Fruit fly (Drosophila melanogaster) whole organism, embryonic: ENCODE results near the gene Nepl13.
A peak's percentile ranks its signal among the peaks of the same experiment; 100 is the strongest.

ENCODE experiments used
- Aef1 ChIP-seq: fragments of 200-800 bp; sonication (Bioruptor generic); IDR thresholded peaks from 3 replicates; pipeline ENCODE4 v1.3.6; 2022; ENCODE audit warnings: missing biosample characterization, missing genetic modification characterization
- Blimp-1 ChIP-seq: fragments of 200-800 bp; sonication (Bioruptor generic); optimal IDR thresholded peaks from 3 replicates; lab custom pipeline; 2018; ENCODE audit warnings: missing biosample characterization, missing genetic modification characterization, mild to moderate bottlenecking, moderate library complexity, missing genetic modification reagents
- CG10462 ChIP-seq: fragments of 200-800 bp; sonication (Bioruptor generic); optimal IDR thresholded peaks from 2 replicates; lab custom pipeline; 2016; ENCODE audit warnings: missing biosample characterization, missing genetic modification characterization
- CG13287 ChIP-seq: fragments of 200-800 bp; sonication (Bioruptor generic); IDR thresholded peaks from 2 replicates; pipeline ENCODE4 v1.3.6; 2022; ENCODE audit warnings: missing biosample characterization, missing genetic modification characterization; ENCODE audit not compliant: partially characterized antibody
- CG17802 ChIP-seq: fragments of 200-800 bp; sonication (Bioruptor generic); optimal IDR thresholded peaks from 2 replicates; lab custom pipeline; 2018; ENCODE audit warnings: missing biosample characterization, mild to moderate bottlenecking, missing genetic modification characterization, moderate library complexity
- CG2129 ChIP-seq: fragments of 200-800 bp; sonication (Bioruptor generic); IDR thresholded peaks from 2 replicates; pipeline ENCODE4 v1.3.6; 2022; ENCODE audit warnings: missing biosample characterization, missing genetic modification characterization; ENCODE audit not compliant: partially characterized antibody
- CG3065 ChIP-seq: fragments of 200-800 bp; sonication (Bioruptor generic); optimal IDR thresholded peaks from 2 replicates; lab custom pipeline; 2016; ENCODE audit warnings: missing biosample characterization, missing genetic modification characterization
- ERR ChIP-seq: fragments of 200-800 bp; sonication (Bioruptor generic); optimal IDR thresholded peaks from 2 replicates; lab custom pipeline; 2016; ENCODE audit warnings: missing biosample characterization, missing genetic modification characterization
- dysf ChIP-seq: fragments of 200-800 bp; sonication (Bioruptor generic); IDR thresholded peaks from 3 replicates; pipeline ENCODE4 v1.3.6; 2022; ENCODE audit warnings: missing biosample characterization, missing genetic modification characterization
- emc ChIP-seq: fragments of 200-800 bp; sonication (Bioruptor generic); optimal IDR thresholded peaks from 2 replicates; lab custom pipeline; 2016; ENCODE audit warnings: missing biosample characterization, missing genetic modification characterization
- ftz-f1 ChIP-seq: fragments of 200-800 bp; sonication (Bioruptor generic); optimal IDR thresholded peaks from 2 replicates; lab custom pipeline; 2016; ENCODE audit warnings: missing biosample characterization, missing genetic modification characterization
- kni ChIP-seq: fragments of 200-800 bp; sonication (Bioruptor generic); optimal IDR thresholded peaks from 3 replicates; lab custom pipeline; 2017; ENCODE audit warnings: mild to moderate bottlenecking, missing biosample characterization, missing genetic modification reagents, missing genetic modification characterization
- mam ChIP-seq: fragments of 200-800 bp; sonication (Bioruptor generic); optimal IDR thresholded peaks from 3 replicates; lab custom pipeline; 2016; ENCODE audit warnings: missing biosample characterization, missing genetic modification characterization
- nerfin-1 ChIP-seq: fragments of 200-800 bp; sonication (Bioruptor generic); optimal IDR thresholded peaks from 3 replicates; lab custom pipeline; 2019; ENCODE audit warnings: missing biosample characterization, mild to moderate bottlenecking, missing genetic modification characterization, moderate library complexity
- pros ChIP-seq: fragments of 200-800 bp; sonication (Bioruptor generic); optimal IDR thresholded peaks from 3 replicates; lab custom pipeline; 2019; ENCODE audit warnings: missing biosample characterization, mild to moderate bottlenecking, missing genetic modification characterization, moderate library complexity
- sens ChIP-seq: fragments of 200-800 bp; sonication (Bioruptor generic); peaks from one replicate; lab custom pipeline; 2016; ENCODE audit warnings: missing biosample characterization, missing genetic modification characterization
- seq ChIP-seq: fragments of 200-800 bp; sonication (Bioruptor generic); IDR thresholded peaks from 2 replicates; pipeline ENCODE4 v1.3.6; 2022; ENCODE audit warnings: missing biosample characterization, missing genetic modification characterization
- tin ChIP-seq: fragments of 200-800 bp; sonication (Bioruptor generic); optimal IDR thresholded peaks from 3 replicates; lab custom pipeline; 2016; ENCODE audit warnings: missing biosample characterization, missing genetic modification characterization
- twi ChIP-seq: fragments of 200-800 bp; optimal IDR thresholded peaks from 2 replicates; lab custom pipeline; 2019; ENCODE audit warnings: missing biosample characterization, mild to moderate bottlenecking, missing genetic modification characterization, moderate library complexity
- usp ChIP-seq: fragments of >200 bp; optimal IDR thresholded peaks from 2 replicates; lab custom pipeline; 2017; ENCODE audit warnings: missing biosample characterization, missing genetic modification characterization
- vnd ChIP-seq: fragments of 200-800 bp; sonication (Bioruptor generic); IDR thresholded peaks from 3 replicates; pipeline ENCODE4 v1.3.6; 2022; ENCODE audit warnings: missing biosample characterization, missing genetic modification characterization; ENCODE audit not compliant: partially characterized antibody

Nepl13 gene

dm6 chr3R:22718401-22718800, 42.5 kb downstream of the Nepl13 start:
- TF ChIP-seq sens (GFP tag; lab: Kevin White, UChicago) (peak; percentile 57), nerfin-1 (tag; lab: Kevin White, UChicago) (no peak)

- TF ChIP-seq ftz-f1 (no peak), seq (0 out of 2 replicates have a peak, but pooled peaks have one; percentile 7), nerfin-1 (tag; lab: Kevin White, UChicago) (peak; percentile 31), pros (peak; percentile 94), vnd (GFP tag; lab: Robert Waterston, UW) (no peak), twi (tag; lab: Kevin White, UChicago) (peak; percentile 9), kni (peak; percentile 23), ERR (GFP tag; lab: Kevin White, UChicago) (no peak)
Observed at dm6 chr3R:22717863-22718262, 43.0 kb downstream of the Nepl13 start.

dm6 chr3R:22710662-22711061, 50.2 kb downstream of the Nepl13 start, which contains the start of gene CG4907:
TSS of gene CG4907 (minus strand) at chr3R:22710762.
- TF ChIP-seq tin (GFP tag; lab: Kevin White, UChicago) = no peak
- TF ChIP-seq dysf = no peak
- TF ChIP-seq CG17802 (tag; lab: Kevin White, UChicago) = no peak
- no peak for TF ChIP-seq Blimp-1 (GFP tag; lab: Kevin White, UChicago)
- no peak for TF ChIP-seq emc (GFP tag; lab: Kevin White, UChicago)
- no peak for TF ChIP-seq Aef1 (GFP tag; lab: Robert Waterston, UW)
- TF ChIP-seq CG2129 (GFP tag; lab: Robert Waterston, UW) = no peak
- no peak for TF ChIP-seq mam (GFP tag; lab: Kevin White, UChicago)
- TF ChIP-seq CG13287 (GFP tag; lab: Robert Waterston, UW) = no peak
- no peak for TF ChIP-seq CG3065
- TF ChIP-seq CG10462 (GFP tag; lab: Kevin White, UChicago) = no peak
- no peak for TF ChIP-seq usp (GFP tag; lab: Kevin White, UChicago)
